Worm (Caenorhabditis elegans) whole organism, L4 larva: ENCODE results near the gene F19C6.5.

Experiments used
- D1046.2 ChIP-seq: fragments of 200-800 bp; sonication (Bioruptor generic); IDR thresholded peaks from 2 replicates; pipeline ENCODE4 v1.3.6; 2022; ENCODE audit warnings: missing genetic modification characterization, missing compliant biosample characterization
- F37D6.2 ChIP-seq: sonication (generic microtip); optimal IDR thresholded peaks from 2 replicates; lab custom pipeline; 2016; ENCODE audit warnings: mild to moderate bottlenecking, missing genetic modification characterization, missing compliant biosample characterization
- Y105C5A.15 ChIP-seq: fragments of 200-800 bp; sonication (Bioruptor generic); IDR thresholded peaks from 2 replicates; pipeline ENCODE4 v1.3.6; 2022; ENCODE audit warnings: missing genetic modification characterization, missing compliant biosample characterization
- Y48G9A.11 ChIP-seq: fragments of 200-800 bp; sonication (Bioruptor generic); IDR thresholded peaks from 2 replicates; pipeline ENCODE4 v1.3.6; 2022; ENCODE audit warnings: missing genetic modification reagents, missing genetic modification characterization, missing compliant biosample characterization
- Y75B8A.6 ChIP-seq: fragments of 200-800 bp; sonication (Bioruptor generic); IDR thresholded peaks from 2 replicates; pipeline ENCODE4 v1.3.6; 2022; ENCODE audit warnings: missing genetic modification reagents, missing genetic modification characterization, missing compliant biosample characterization
- ZK546.5 ChIP-seq, 2 experiments: sonication (generic microtip); optimal IDR thresholded peaks; 2 replicates each; lab custom pipeline; 2017; ENCODE audit warnings: missing biosample characterization in 2 of 2, missing genetic modification characterization in 2 of 2
- aha-1 ChIP-seq: fragments of 150-350 bp; peaks from one replicate; lab custom pipeline; 2014; ENCODE audit warnings: missing biosample characterization, missing genetic modification characterization
- ceh-28 ChIP-seq: fragments of 150-350 bp; optimal IDR thresholded peaks from 2 replicates; lab custom pipeline; 2014; ENCODE audit warnings: missing biosample characterization, missing genetic modification reagents, missing genetic modification characterization
- cey-2 ChIP-seq: sonication (generic microtip); optimal IDR thresholded peaks from 3 replicates; lab custom pipeline; 2017; ENCODE audit warnings: missing genetic modification characterization, mild to moderate bottlenecking, missing compliant biosample characterization, antibody characterized with exemption, borderline replicate concordance; ENCODE audit not compliant: insufficient read depth
- ctbp-1 ChIP-seq: fragments of 200-800 bp; sonication (Bioruptor generic); IDR thresholded peaks from 2 replicates; pipeline ENCODE4 v1.3.6; 2022; ENCODE audit warnings: missing genetic modification reagents, missing genetic modification characterization, missing compliant biosample characterization
- daf-16 ChIP-seq, 3 experiments: sonication (generic microtip); optimal IDR thresholded peaks; 2 replicates each; lab custom pipeline; 2016 to 2017; ENCODE audit warnings: missing genetic modification characterization in 3 of 3, missing genetic modification reagents in 3 of 3, mild to moderate bottlenecking in 2 of 3, missing compliant biosample characterization in 2 of 3, missing biosample characterization in 1 of 3, moderate library complexity in 1 of 3
- dmd-9 ChIP-seq: fragments of 200-800 bp; sonication (Bioruptor generic); IDR thresholded peaks from 2 replicates; pipeline ENCODE4 v1.3.6; 2022; ENCODE audit warnings: missing genetic modification reagents, missing genetic modification characterization, missing compliant biosample characterization
- dve-1 ChIP-seq: sonication (generic microtip); optimal IDR thresholded peaks from 2 replicates; lab custom pipeline; 2017; ENCODE audit warnings: antibody characterized with exemption, mild to moderate bottlenecking, missing genetic modification characterization, missing compliant biosample characterization; ENCODE audit not compliant: insufficient read depth
- fkh-10 ChIP-seq: fragments of 150-350 bp; optimal IDR thresholded peaks from 2 replicates; lab custom pipeline; 2014; ENCODE audit warnings: missing biosample characterization, missing genetic modification reagents, missing genetic modification characterization
- hlh-11 ChIP-seq: fragments of 200-800 bp; sonication (Bioruptor generic); optimal IDR thresholded peaks from 2 replicates; lab custom pipeline; 2018; ENCODE audit warnings: mild to moderate bottlenecking, missing genetic modification characterization, missing compliant biosample characterization
- hmg-1.1 ChIP-seq: fragments of 200-800 bp; sonication (Bioruptor generic); IDR thresholded peaks from 2 replicates; pipeline ENCODE4 v1.3.6; 2022; ENCODE audit warnings: missing genetic modification reagents, missing genetic modification characterization, missing compliant biosample characterization
- jun-1 ChIP-seq: fragments of 150-350 bp; optimal IDR thresholded peaks from 2 replicates; lab custom pipeline; 2014; ENCODE audit warnings: missing biosample characterization, missing genetic modification reagents, missing genetic modification characterization
- lin-1 ChIP-seq: fragments of 200-800 bp; sonication (Bioruptor generic); IDR thresholded peaks from 2 replicates; pipeline ENCODE4 v1.3.6; 2022; ENCODE audit warnings: missing genetic modification reagents, missing genetic modification characterization, missing compliant biosample characterization
- lsy-2 ChIP-seq, 2 experiments: fragments of 150-350 bp in 1 of 2; sonication (generic microtip) in 1 of 2; optimal IDR thresholded peaks; 2 replicates each; lab custom pipeline; 2014 to 2017; ENCODE audit warnings: missing biosample characterization in 2 of 2, missing genetic modification characterization in 2 of 2
- mdl-1 ChIP-seq, 2 experiments: fragments of 150-350 bp in 1 of 2; sonication (generic microtip) in 1 of 2; optimal IDR thresholded peaks; 2 replicates each; lab custom pipeline; 2014 to 2017; ENCODE audit warnings: missing biosample characterization in 2 of 2, missing genetic modification characterization in 2 of 2
- mep-1 ChIP-seq: fragments of 150-350 bp; sonication (generic microtip); optimal IDR thresholded peaks from 3 replicates; lab custom pipeline; 2014; ENCODE audit warnings: missing biosample characterization, missing genetic modification characterization
- mes-2 ChIP-seq: sonication (generic microtip); optimal IDR thresholded peaks from 2 replicates; lab custom pipeline; 2016; ENCODE audit warnings: missing genotype, mild to moderate bottlenecking, missing genetic modification characterization, missing compliant biosample characterization; ENCODE audit not compliant: poor library complexity, severe bottlenecking
- mxl-3 ChIP-seq: fragments of 200-800 bp; sonication (Bioruptor generic); optimal IDR thresholded peaks from 2 replicates; lab custom pipeline; 2018; ENCODE audit warnings: mild to moderate bottlenecking, missing genetic modification characterization, missing compliant biosample characterization
- nhr-11 ChIP-seq: fragments of 150-350 bp; optimal IDR thresholded peaks from 2 replicates; lab custom pipeline; 2014; ENCODE audit warnings: missing biosample characterization, missing genetic modification characterization
- nhr-28 ChIP-seq: fragments of 150-350 bp; optimal IDR thresholded peaks from 2 replicates; lab custom pipeline; 2014; ENCODE audit warnings: missing biosample characterization, missing genetic modification characterization
- nhr-42 ChIP-seq: fragments of 200-800 bp; sonication (Bioruptor generic); IDR thresholded peaks from 2 replicates; pipeline ENCODE4 v1.3.6; 2022; ENCODE audit warnings: missing genetic modification characterization, missing compliant biosample characterization
- nhr-76 ChIP-seq: fragments of 150-350 bp; optimal IDR thresholded peaks from 2 replicates; lab custom pipeline; 2014; ENCODE audit warnings: missing biosample characterization, missing genetic modification characterization
- nhr-77 ChIP-seq: fragments of 150-350 bp; optimal IDR thresholded peaks from 2 replicates; lab custom pipeline; 2014; ENCODE audit warnings: missing biosample characterization, missing genetic modification characterization
- pqm-1 ChIP-seq: sonication (generic microtip); optimal IDR thresholded peaks from 2 replicates; lab custom pipeline; 2017; ENCODE audit warnings: missing biosample characterization, missing genetic modification characterization
- rbr-2 ChIP-seq: sonication (generic microtip); optimal IDR thresholded peaks from 2 replicates; lab custom pipeline; 2016; ENCODE audit warnings: missing genotype, missing genetic modification characterization, missing compliant biosample characterization
- sdz-12 ChIP-seq: fragments of 200-800 bp; sonication (Bioruptor generic); optimal IDR thresholded peaks from 2 replicates; lab custom pipeline; 2018; ENCODE audit warnings: mild to moderate bottlenecking, missing genetic modification characterization, missing compliant biosample characterization
- skn-1 ChIP-seq: fragments of 150-350 bp; optimal IDR thresholded peaks from 2 replicates; lab custom pipeline; 2014; ENCODE audit warnings: missing biosample characterization, missing genetic modification characterization
- snpc-1.2 ChIP-seq: fragments of 200-800 bp; sonication (Bioruptor generic); IDR thresholded peaks from 2 replicates; pipeline ENCODE4 v1.3.6; 2022; ENCODE audit warnings: missing genetic modification reagents, missing genetic modification characterization, missing compliant biosample characterization
- spr-1 ChIP-seq: sonication (generic microtip); optimal IDR thresholded peaks from 2 replicates; lab custom pipeline; 2016; ENCODE audit warnings: mild to moderate bottlenecking, missing genetic modification characterization, missing compliant biosample characterization
- spr-3 ChIP-seq: fragments of 200-800 bp; sonication (Bioruptor generic); optimal IDR thresholded peaks from 2 replicates; lab custom pipeline; 2018; ENCODE audit warnings: mild to moderate bottlenecking, missing genetic modification characterization, missing compliant biosample characterization
- tra-1 ChIP-seq: fragments of 200-800 bp; sonication (Bioruptor generic); IDR thresholded peaks from 2 replicates; pipeline ENCODE4 v1.3.6; 2022; ENCODE audit warnings: missing genetic modification reagents, missing genetic modification characterization, missing compliant biosample characterization
- unc-130 ChIP-seq: sonication (generic microtip); optimal IDR thresholded peaks from 2 replicates; lab custom pipeline; 2016; ENCODE audit warnings: missing genetic modification reagents, missing genetic modification characterization, missing compliant biosample characterization
- unc-62 ChIP-seq, 3 experiments: fragments of 150-350 bp in 1 of 3; sonication (generic microtip); optimal IDR thresholded peaks in 2 of 3; peaks in 1 of 3; 1 replicate in 1 of 3; 2 replicates in 2 of 3; lab custom pipeline; 2014 to 2017; ENCODE audit warnings: missing biosample characterization in 3 of 3, missing genetic modification characterization in 3 of 3, missing genetic modification reagents in 3 of 3, missing genotype in 1 of 3
- vab-7 ChIP-seq: fragments of 200-800 bp; sonication (Bioruptor generic); IDR thresholded peaks from 2 replicates; pipeline ENCODE4 v1.3.6; 2022; ENCODE audit warnings: missing genetic modification reagents, missing genetic modification characterization, missing compliant biosample characterization
- zip-2 ChIP-seq: fragments of 150-350 bp; optimal IDR thresholded peaks from 2 replicates; lab custom pipeline; 2014; ENCODE audit warnings: missing biosample characterization, missing genetic modification characterization
- ztf-11 ChIP-seq: fragments of 150-350 bp; optimal IDR thresholded peaks from 2 replicates; lab custom pipeline; 2014; ENCODE audit warnings: missing biosample characterization, missing genetic modification characterization

F19C6.5 gene

ce11 chrX:9984889-9985404, at the start of gene F19C6.5:
F19C6.5 (minus strand) TSS chrX:9984939.
- TF ChIP-seq nhr-28 (tag; lab: Kevin White, UChicago) = peak; percentile 95
- TF ChIP-seq pqm-1 (tag; lab: Kevin White, UChicago) = peak; percentile 18
- TF ChIP-seq mdl-1 (tag; optimal IDR thresholded peaks at IDR 0.05; lab: Kevin White, UChicago) = no peak
- TF ChIP-seq daf-16 (GFP tag; optimal IDR thresholded peaks at IDR 0.05; lab: Kevin White, UChicago) = no peak
- TF ChIP-seq daf-16 (tag; optimal IDR thresholded peaks at IDR 0.05; lab: Kevin White, UChicago) = peak; percentile 92
- peak; percentile 22 for TF ChIP-seq dve-1 (tag; lab: Kevin White, UChicago)

- TF ChIP-seq daf-16 (GFP tag; optimal IDR thresholded peaks at IDR 0.05; lab: Kevin White, UChicago) (no peak), daf-16 (tag; optimal IDR thresholded peaks at IDR 0.05; lab: Kevin White, UChicago) (peak; percentile 88), ZK546.5 (tag; optimal IDR thresholded peaks at IDR 0.05; lab: Kevin White, UChicago) (no peak), unc-62 (GFP tag; optimal IDR thresholded peaks at IDR 0.05 in 1 of 2; lab: Kevin White, UChicago) (peak in 1 of 2 experiments; percentile 29), unc-62 (tag; optimal IDR thresholded peaks at IDR 0.05; lab: Kevin White, UChicago) (no peak)
Observed at ce11 chrX:10030836-10031235, 46.1 kb upstream of the F19C6.5 start, which contains the start of gene sek-6. sek-6 (plus strand) TSS chrX:10031150.

- TF ChIP-seq rbr-2 (tag; lab: Kevin White, UChicago) (no peak), cey-2 (tag; lab: Kevin White, UChicago) (no peak), sdz-12 (no peak), unc-130 (GFP tag; lab: Kevin White, UChicago) (no peak), jun-1 (tag; lab: Kevin White, UChicago) (no peak), spr-3 (GFP tag; lab: Kevin White, UChicago) (no peak), ceh-28 (tag; lab: Kevin White, UChicago) (no peak), ztf-11 (tag; lab: Kevin White, UChicago) (no peak), vab-7 (no peak), skn-1 (tag; lab: Kevin White, UChicago) (no peak), zip-2 (tag; lab: Kevin White, UChicago) (no peak), nhr-42 (GFP tag; lab: Robert Waterston, UW) (no peak), hmg-1.1 (no peak), D1046.2 (GFP tag; lab: Robert Waterston, UW) (no peak), lin-1 (GFP tag; lab: Robert Waterston, UW) (no peak)
Observed at ce11 chrX:10027556-10027955, 42.8 kb upstream of the F19C6.5 start, which contains the start of gene mkk-4. mkk-4 (plus strand) TSS chrX:10027856.

DNA sequence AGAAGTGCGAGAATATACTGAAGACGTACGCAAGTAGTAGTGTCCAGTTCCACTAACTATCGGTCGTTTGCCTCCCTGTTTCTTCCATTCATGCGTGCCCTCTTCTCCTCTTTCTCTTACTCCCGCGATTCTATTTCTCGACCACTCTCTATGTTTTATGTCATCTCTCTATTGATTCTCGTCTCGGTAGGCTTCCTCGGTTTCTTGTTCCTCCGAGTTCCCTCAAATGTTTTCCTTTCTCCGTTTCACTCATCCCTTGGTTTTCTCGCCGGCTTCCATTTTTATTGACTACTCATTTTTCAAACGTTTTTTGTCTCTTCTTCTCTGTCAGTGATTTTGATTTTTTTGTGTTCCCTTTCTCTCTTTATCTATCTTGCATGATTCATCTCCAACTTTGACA, 41.6 kb upstream of the F19C6.5 start:
- TF ChIP-seq dmd-9 (no peak), nhr-77 (peak; percentile 13), nhr-11 (tag; lab: Kevin White, UChicago) (peak; percentile 29), tra-1 (GFP tag; lab: Robert Waterston, UW) (0 out of 2 replicates have a peak, but pooled peaks have one; percentile 14), mep-1 (tag; lab: Kevin White, UChicago) (peak; percentile 53), nhr-28 (tag; lab: Kevin White, UChicago) (peak; percentile 80), fkh-10 (GFP tag; lab: Kevin White, UChicago) (peak; percentile 36), snpc-1.2 (no peak), ctbp-1 (GFP tag; lab: Robert Waterston, UW) (peak; percentile 65; the same call in 1 of the 2 replicates), F37D6.2 (tag; lab: Kevin White, UChicago) (no peak), mxl-3 (peak; percentile 39), aha-1 (peak; percentile 54), ceh-28 (tag; lab: Kevin White, UChicago) (peak; percentile 13), unc-62 (GFP tag; optimal IDR thresholded peaks at IDR 0.05 in 1 of 2; lab: Kevin White, UChicago) (peak in 1 of 2 experiments; percentile 97), unc-62 (tag; optimal IDR thresholded peaks at IDR 0.05; lab: Kevin White, UChicago) (no peak), Y48G9A.11 (GFP tag; lab: Robert Waterston, UW) (no peak), rbr-2 (tag; lab: Kevin White, UChicago) (peak; percentile 44), jun-1 (tag; lab: Kevin White, UChicago) (no peak), hlh-11 (tag; lab: Kevin White, UChicago) (peak; percentile 55), hmg-1.1 (peak; percentile 48; the same call in 1 of the 2 replicates), nhr-76 (tag; lab: Kevin White, UChicago) (no peak), Y105C5A.15 (GFP tag; lab: Robert Waterston, UW) (no peak), spr-1 (tag; lab: Kevin White, UChicago) (no peak), dve-1 (tag; lab: Kevin White, UChicago) (peak; percentile 66), mes-2 (peak; percentile 13), lsy-2 (tag; optimal IDR thresholded peaks at IDR 0.05; lab: Kevin White, UChicago) (peak in 1 of 2 experiments; percentile 39), Y75B8A.6 (GFP tag; lab: Robert Waterston, UW) (no peak)
